Worm (Caenorhabditis elegans) whole organism, L3 larva: ENCODE data around the gene dgk-4.

ENCODE experiments used
- ceh-16 ChIP-seq: sonication (generic microtip); optimal IDR thresholded peaks from 2 replicates; lab custom pipeline; 2017; ENCODE audit warnings: missing biosample characterization, missing genetic modification characterization
- mml-1 ChIP-seq: fragments of 150-350 bp; sonication (generic microtip); optimal IDR thresholded peaks from 3 replicates; lab custom pipeline; 2014; ENCODE audit warnings: missing biosample characterization, missing genetic modification characterization
- pqm-1 ChIP-seq: fragments of 150-350 bp; optimal IDR thresholded peaks from 2 replicates; lab custom pipeline; 2017; ENCODE audit warnings: missing biosample characterization, missing genetic modification characterization, inconsistent platforms

ce11 chrIV:8595317-8595716 lies 35.8 kb upstream of the dgk-4 start, which contains the start of gene Y59H11AR.3:
- TF ChIP-seq pqm-1 (tag; lab: Kevin White, UChicago) = no peak
- no peak for TF ChIP-seq mml-1 (tag; lab: Kevin White, UChicago)
- TF ChIP-seq ceh-16 (tag; lab: Kevin White, UChicago) = no peak
